Fruit fly (Drosophila melanogaster): ENCODE results near the gene Nrg.
A peak's percentile ranks its signal among the peaks of the same experiment; 100 is the strongest.

Gene Nrg

DNA sequence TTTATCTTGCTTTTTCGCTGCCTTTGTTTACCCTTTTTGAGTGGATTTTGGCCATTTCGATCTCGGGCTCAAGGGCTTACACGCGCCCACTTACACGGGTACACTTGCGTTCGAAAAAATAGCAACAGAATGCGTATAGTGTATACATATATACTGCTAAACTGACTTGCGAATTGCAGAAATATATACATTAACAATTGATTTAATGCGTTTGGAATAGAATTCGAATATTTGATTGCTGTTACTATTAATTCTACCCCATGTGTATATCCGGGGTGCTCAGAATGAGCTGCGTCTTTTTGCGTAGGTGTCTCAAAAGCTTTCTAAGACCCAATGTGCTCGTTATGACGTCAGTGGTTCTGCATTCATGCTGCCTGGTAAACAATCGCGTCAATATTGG is 23.7 kb upstream of the Nrg start (continued):
- TF ChIP-seq CkIIα-i1 (GFP tag; IDR thresholded peaks at IDR 0.05) (0 out of 2 replicates have a peak, but pooled peaks have one; percentile 5), tgo (GFP tag; IDR thresholded peaks at IDR 0.05) (peak; percentile 48; the same call in 2 of the 3 replicates), HmgD (GFP tag; optimal IDR thresholded peaks at IDR 0.05) (no peak), E2f1 (GFP tag; IDR thresholded peaks at IDR 0.05) (peak; percentile 55; the same call in 1 of the 2 replicates), sr (GFP tag; IDR thresholded peaks at IDR 0.05) (0 out of 3 replicates have a peak, but pooled peaks have one; percentile 26), sima (GFP tag; optimal IDR thresholded peaks at IDR 0.05) (no peak), CG4424 (GFP tag; optimal IDR thresholded peaks at IDR 0.05) (no peak), az2 (GFP tag; optimal IDR thresholded peaks at IDR 0.05) (no peak), Bgb (GFP tag; IDR thresholded peaks at IDR 0.05; ENCODE audit: partially characterized antibody) (no peak), Dref (GFP tag; IDR thresholded peaks at IDR 0.05) (no peak), CG11398 (GFP tag; optimal IDR thresholded peaks at IDR 0.05) (no peak), CG5180 (GFP tag; optimal IDR thresholded peaks at IDR 0.05) (no peak), CG32767 (GFP tag; IDR thresholded peaks at IDR 0.05) (peak; percentile 39; the same call in 1 of the 2 replicates), dmrt99B (tag; optimal IDR thresholded peaks at IDR 0.05) (peak; percentile 38), Dp (GFP tag; optimal IDR thresholded peaks at IDR 0.05) (no peak), gce (GFP tag; IDR thresholded peaks at IDR 0.05) (peak; percentile 22; the same call in 1 of the 3 replicates), TFAM (GFP tag; optimal IDR thresholded peaks at IDR 0.05) (no peak), CG42726 (GFP tag; IDR thresholded peaks at IDR 0.05; ENCODE audit: partially characterized antibody) (no peak), eve (GFP tag; optimal IDR thresholded peaks at IDR 0.05) (no peak), abd-A (tag; optimal IDR thresholded peaks at IDR 0.05) (no peak), PHDP (tag; optimal IDR thresholded peaks at IDR 0.05) (peak; percentile 53), CG33557 (GFP tag; optimal IDR thresholded peaks at IDR 0.05) (no peak), yki (optimal IDR thresholded peaks at IDR 0.05) (no peak), CG15514 (GFP tag; optimal IDR thresholded peaks at IDR 0.05) (peak; percentile 34), tin (GFP tag; optimal IDR thresholded peaks at IDR 0.05) (no peak), Hr3 (GFP tag; optimal IDR thresholded peaks at IDR 0.05) (no peak), jumu (GFP tag; optimal IDR thresholded peaks at IDR 0.05) (no peak), CG14441 (GFP tag; IDR thresholded peaks at IDR 0.05) (peak; percentile 66), sug (tag; optimal IDR thresholded peaks at IDR 0.05) (peak; percentile 5), Bteb2 (GFP tag; optimal IDR thresholded peaks at IDR 0.05) (peak; percentile 46), bigmax (GFP tag; optimal IDR thresholded peaks at IDR 0.05) (no peak), bsh (GFP tag; optimal IDR thresholded peaks at IDR 0.05) (peak in 1 of 2 experiments; percentile 22), MTF-1 (GFP tag; optimal IDR thresholded peaks at IDR 0.05; ENCODE audit: borderline replicate concordance) (no peak), CG15073 (GFP tag; optimal IDR thresholded peaks at IDR 0.05) (no peak), CG16813 (GFP tag; IDR thresholded peaks at IDR 0.05; ENCODE audit: partially characterized antibody) (no peak), CG6689 (GFP tag; IDR thresholded peaks at IDR 0.05) (peak; percentile 57), toy (GFP tag; IDR thresholded peaks at IDR 0.05) (no peak), btn (GFP tag; optimal IDR thresholded peaks at IDR 0.05) (no peak), Dad (GFP tag; optimal IDR thresholded peaks at IDR 0.05) (no peak), dm (GFP tag; optimal IDR thresholded peaks at IDR 0.05) (no peak), CG4404 (GFP tag; IDR thresholded peaks at IDR 0.05) (no peak), BtbVII (GFP tag; optimal IDR thresholded peaks at IDR 0.05) (peak; percentile 8), lov (optimal IDR thresholded peaks at IDR 0.05) (no peak), lov (GFP tag; IDR thresholded peaks at IDR 0.05) (no peak), Ets97D (GFP tag; optimal IDR thresholded peaks at IDR 0.05) (no peak), CG11723 (GFP tag; optimal IDR thresholded peaks at IDR 0.05) (no peak), CG13775 (GFP tag; optimal IDR thresholded peaks at IDR 0.05) (no peak), Sin3A (optimal IDR thresholded peaks at IDR 0.05) (no peak), Meics (GFP tag; optimal IDR thresholded peaks at IDR 0.05) (peak; percentile 58), CG31224 (GFP tag; IDR thresholded peaks at IDR 0.05) (peak; percentile 46; the same call in 1 of the 2 replicates), CG10979 (tag; optimal IDR thresholded peaks at IDR 0.05) (no peak), tup (GFP tag; optimal IDR thresholded peaks at IDR 0.05) (no peak)
